Fruit fly (Drosophila melanogaster): Measurements from ENCODE around the gene CG15399.
A peak's percentile ranks its signal among the peaks of the same experiment; 100 is the strongest.

The CG15399 gene

DNA sequence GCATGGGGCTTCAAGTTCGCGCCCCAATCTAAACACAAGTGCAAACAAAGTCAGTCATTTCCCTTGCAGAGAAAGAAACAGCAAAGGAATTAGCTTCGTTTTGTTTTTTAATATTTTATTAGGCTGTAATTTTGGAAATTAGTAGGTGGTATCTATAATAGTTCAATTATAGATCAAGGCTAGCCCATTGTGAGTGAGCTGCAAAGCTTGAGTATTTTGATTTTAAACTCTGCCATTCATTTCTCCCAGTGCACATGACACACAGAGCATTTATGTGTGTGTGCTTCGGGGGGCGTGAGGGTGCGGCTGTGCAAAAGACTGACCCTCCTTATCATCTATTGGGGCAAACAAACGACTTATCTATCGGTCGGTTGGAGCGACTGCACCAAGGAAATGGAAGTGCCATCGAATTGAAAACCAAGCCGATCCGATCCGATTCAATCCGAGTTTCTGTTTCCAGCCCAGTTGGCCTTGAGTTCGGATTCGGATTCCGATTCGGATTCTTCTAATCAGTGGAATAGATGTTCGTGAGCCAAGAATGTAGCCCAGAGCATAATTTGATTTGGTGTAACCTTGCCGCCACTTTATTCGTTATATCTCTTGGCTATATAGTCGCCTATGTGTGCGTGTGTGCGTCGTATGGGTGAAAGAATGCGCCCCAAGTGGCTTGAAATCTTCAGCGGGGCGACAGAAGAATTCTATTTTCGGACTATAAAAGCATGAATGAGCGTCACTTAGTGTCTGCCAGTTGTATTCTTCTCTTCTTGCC, 40.0 kb downstream of the CG15399 start (continued):
- TF ChIP-seq bab2 (GFP tag; optimal IDR thresholded peaks at IDR 0.05) (peak; percentile 27), Pdp1 (GFP tag; optimal IDR thresholded peaks at IDR 0.05) (peak in 1 of 2 experiments; percentile 68), CG17186 (GFP tag; optimal IDR thresholded peaks at IDR 0.05) (no peak), shn (GFP tag; optimal IDR thresholded peaks at IDR 0.05) (no peak), Deaf1 (tag; optimal IDR thresholded peaks at IDR 0.05) (peak; percentile 57), lab (GFP tag; optimal IDR thresholded peaks at IDR 0.05) (peak; percentile 40), MESR4 (GFP tag; optimal IDR thresholded peaks at IDR 0.05) (no peak), sisA (GFP tag; IDR thresholded peaks at IDR 0.05) (peak; percentile 38; the same call in 1 of the 2 replicates), CG32772 (GFP tag; IDR thresholded peaks at IDR 0.05) (peak; percentile 64), HLH3B (GFP tag; IDR thresholded peaks at IDR 0.05) (peak; percentile 27), CG11093 (GFP tag; IDR thresholded peaks at IDR 0.05) (0 out of 3 replicates have a peak, but pooled peaks have one; percentile 22), chif (GFP tag; optimal IDR thresholded peaks at IDR 0.05) (peak in 1 of 2 experiments; percentile 19), YL-1 (GFP tag; optimal IDR thresholded peaks at IDR 0.05) (no peak), CG4730 (GFP tag; IDR thresholded peaks at IDR 0.05) (peak; percentile 62; the same call in 1 of the 2 replicates), sens (GFP tag) (peak; percentile 79), CG12769 (tag; optimal IDR thresholded peaks at IDR 0.05) (peak; percentile 24), esg (GFP tag; conservative IDR thresholded peaks at IDR 0.05) (peak; percentile 66), CG6683 (GFP tag; optimal IDR thresholded peaks at IDR 0.05) (no peak), vvl (GFP tag; IDR thresholded peaks at IDR 0.05) (peak; percentile 47; the same call in 1 of the 2 replicates), chinmo (GFP tag; IDR thresholded peaks at IDR 0.05; ENCODE audit: partially characterized antibody) (0 out of 4 replicates have a peak, but pooled peaks have one; percentile 68), Ada2b (GFP tag; IDR thresholded peaks at IDR 0.05) (no peak), hkb (optimal IDR thresholded peaks at IDR 0.05) (no peak), hkb (GFP tag; IDR thresholded peaks at IDR 0.05) (0 out of 2 replicates have a peak, but pooled peaks have one; percentile 23), NC2β (GFP tag; optimal IDR thresholded peaks at IDR 0.05) (peak; percentile 11), sob (GFP tag; IDR thresholded peaks at IDR 0.05) (peak; percentile 32; the same call in 1 of the 2 replicates), salm (tag; optimal IDR thresholded peaks at IDR 0.05) (no peak), CG4424 (GFP tag; optimal IDR thresholded peaks at IDR 0.05) (peak; percentile 42), phol (tag; optimal IDR thresholded peaks at IDR 0.05) (peak; percentile 39), CG14965 (GFP tag; optimal IDR thresholded peaks at IDR 0.05; ENCODE audit: borderline replicate concordance) (no peak), CG6272 (GFP tag; IDR thresholded peaks at IDR 0.05) (no peak), ssp (GFP tag; IDR thresholded peaks at IDR 0.05) (no peak), NfI (GFP tag; optimal IDR thresholded peaks at IDR 0.05) (no peak), twi (tag; optimal IDR thresholded peaks at IDR 0.05) (no peak), CG5953 (GFP tag; IDR thresholded peaks at IDR 0.05) (no peak), CG5245 (GFP tag; optimal IDR thresholded peaks at IDR 0.05) (no peak), so (GFP tag; IDR thresholded peaks at IDR 0.05) (0 out of 3 replicates have a peak, but pooled peaks have one; percentile 41), pum (GFP tag; optimal IDR thresholded peaks at IDR 0.05) (peak; percentile 71), Xrp1 (GFP tag; IDR thresholded peaks at IDR 0.05) (peak; percentile 44; the same call in 1 of the 2 replicates), CG10979 (tag; optimal IDR thresholded peaks at IDR 0.05) (peak; percentile 38), slbo (GFP tag; IDR thresholded peaks at IDR 0.05) (peak; percentile 52; the same call in 1 of the 2 replicates), Six4 (GFP tag; optimal IDR thresholded peaks at IDR 0.05) (peak; percentile 0), corto (GFP tag; optimal IDR thresholded peaks at IDR 0.05) (no peak), CG2120 (GFP tag; optimal IDR thresholded peaks at IDR 0.05) (peak; percentile 22), CG12391 (tag; optimal IDR thresholded peaks at IDR 0.05) (peak; percentile 29), sd (tag; optimal IDR thresholded peaks at IDR 0.05) (peak; percentile 94), CG17328 (GFP tag; IDR thresholded peaks at IDR 0.05) (no peak), CG2129 (GFP tag; IDR thresholded peaks at IDR 0.05; ENCODE audit: partially characterized antibody) (no peak), Bteb2 (GFP tag; optimal IDR thresholded peaks at IDR 0.05) (no peak), Rfx (GFP tag; IDR thresholded peaks at IDR 0.05) (0 out of 2 replicates have a peak, but pooled peaks have one; percentile 27)

Data from whole organism, embryonic.